Worm (Caenorhabditis elegans) whole organism, mixed stage, embryonic: ENCODE results near the gene irld-45.

Experiments
- M03D4.4 ChIP-seq: sonication (generic microtip); optimal IDR thresholded peaks from 2 replicates; lab custom pipeline; 2017; ENCODE audit warnings: mild to moderate bottlenecking, missing genetic modification characterization, missing compliant biosample characterization
- bed-3 ChIP-seq: fragments of 200-800 bp; sonication (Bioruptor generic); optimal IDR thresholded peaks from 3 replicates; lab custom pipeline; 2018; ENCODE audit warnings: mild to moderate bottlenecking, missing genetic modification characterization, moderate library complexity, missing compliant biosample characterization
- ceh-39 ChIP-seq: fragments of 150-350 bp; optimal IDR thresholded peaks from 2 replicates; lab custom pipeline; 2014; ENCODE audit warnings: missing biosample characterization, missing genetic modification characterization
- ceh-43 ChIP-seq: fragments of 200-800 bp; sonication (Bioruptor generic); optimal IDR thresholded peaks from 2 replicates; lab custom pipeline; 2018; ENCODE audit warnings: mild to moderate bottlenecking, missing genetic modification characterization, moderate library complexity, missing compliant biosample characterization
- ceh-83 ChIP-seq: fragments of 200-800 bp; sonication (Bioruptor generic); optimal IDR thresholded peaks from 2 replicates; lab custom pipeline; 2018; ENCODE audit warnings: mild to moderate bottlenecking, missing genetic modification characterization, missing compliant biosample characterization
- ces-1 ChIP-seq: fragments of 150-350 bp; optimal IDR thresholded peaks from 2 replicates; lab custom pipeline; 2014; ENCODE audit warnings: missing biosample characterization, missing genetic modification reagents, missing genetic modification characterization
- cnd-1 ChIP-seq: fragments of 200-800 bp; sonication (Bioruptor generic); optimal IDR thresholded peaks from 2 replicates; lab custom pipeline; 2018; ENCODE audit warnings: mild to moderate bottlenecking, missing genetic modification characterization, missing compliant biosample characterization
- drap-1 ChIP-seq: fragments of 200-800 bp; sonication (Bioruptor generic); optimal IDR thresholded peaks from 3 replicates; lab custom pipeline; 2018; ENCODE audit warnings: mild to moderate bottlenecking, missing genetic modification characterization, missing compliant biosample characterization
- elt-1 ChIP-seq: sonication (generic microtip); optimal IDR thresholded peaks from 2 replicates; lab custom pipeline; 2017; ENCODE audit warnings: missing genetic modification characterization, mild to moderate bottlenecking, missing compliant biosample characterization, antibody characterized with exemption, moderate library complexity, borderline replicate concordance; ENCODE audit not compliant: insufficient read depth
- elt-3 ChIP-seq: fragments of 150-350 bp; optimal IDR thresholded peaks from 2 replicates; lab custom pipeline; 2014; ENCODE audit warnings: missing biosample characterization, missing genetic modification characterization
- flh-1 ChIP-seq: fragments of 200-800 bp; sonication (Bioruptor generic); optimal IDR thresholded peaks from 2 replicates; lab custom pipeline; 2018; ENCODE audit warnings: mild to moderate bottlenecking, missing genetic modification characterization, moderate library complexity, missing compliant biosample characterization
- ham-2 ChIP-seq: fragments of 200-800 bp; sonication (Bioruptor generic); optimal IDR thresholded peaks from 2 replicates; lab custom pipeline; 2018; ENCODE audit warnings: mild to moderate bottlenecking, missing genetic modification characterization, missing compliant biosample characterization
- hlh-1 ChIP-seq: fragments of 150-350 bp; optimal IDR thresholded peaks from 2 replicates; lab custom pipeline; 2014; ENCODE audit warnings: missing biosample characterization, missing genetic modification reagents, missing genetic modification characterization
- lin-13 ChIP-seq: fragments of 150-350 bp; optimal IDR thresholded peaks from 2 replicates; lab custom pipeline; 2014; ENCODE audit warnings: missing biosample characterization, missing genetic modification characterization
- lin-32 ChIP-seq: fragments of 200-800 bp; sonication (Bioruptor generic); optimal IDR thresholded peaks from 2 replicates; lab custom pipeline; 2018; ENCODE audit warnings: mild to moderate bottlenecking, missing genetic modification characterization, missing compliant biosample characterization
- lsy-2 ChIP-seq: fragments of 150-350 bp; optimal IDR thresholded peaks from 2 replicates; lab custom pipeline; 2014; ENCODE audit warnings: missing biosample characterization, missing genetic modification characterization
- mab-5 ChIP-seq: fragments of 150-350 bp; optimal IDR thresholded peaks from 2 replicates; lab custom pipeline; 2014; ENCODE audit warnings: missing biosample characterization, missing genetic modification characterization
- mep-1 ChIP-seq: fragments of 150-350 bp; optimal IDR thresholded peaks from 2 replicates; lab custom pipeline; 2017; ENCODE audit warnings: missing biosample characterization, missing genetic modification reagents, missing genetic modification characterization, inconsistent platforms
- mls-2 ChIP-seq: sonication (generic microtip); optimal IDR thresholded peaks from 2 replicates; lab custom pipeline; 2016; ENCODE audit warnings: mild to moderate bottlenecking, missing genetic modification characterization, moderate library complexity, missing compliant biosample characterization
- nhr-12 ChIP-seq: fragments of 150-350 bp; optimal IDR thresholded peaks from 2 replicates; lab custom pipeline; 2014; ENCODE audit warnings: missing biosample characterization, missing genetic modification characterization
- nhr-2 ChIP-seq: fragments of 150-350 bp; optimal IDR thresholded peaks from 2 replicates; lab custom pipeline; 2014; ENCODE audit warnings: missing biosample characterization, missing genetic modification characterization
- nhr-237 ChIP-seq: fragments of 150-350 bp; optimal IDR thresholded peaks from 2 replicates; lab custom pipeline; 2014; ENCODE audit warnings: missing biosample characterization, missing genetic modification characterization
- nhr-28 ChIP-seq: fragments of 150-350 bp; optimal IDR thresholded peaks from 2 replicates; lab custom pipeline; 2014; ENCODE audit warnings: missing biosample characterization, missing genetic modification characterization
- pha-4 ChIP-seq: fragments of 150-350 bp; optimal IDR thresholded peaks from 2 replicates; lab custom pipeline; 2018; ENCODE audit warnings: missing biosample characterization, missing genetic modification reagents, missing genetic modification characterization
- sem-2 ChIP-seq: fragments of 200-800 bp; sonication (Bioruptor generic); optimal IDR thresholded peaks from 2 replicates; lab custom pipeline; 2018; ENCODE audit warnings: mild to moderate bottlenecking, missing genetic modification characterization, missing compliant biosample characterization
- snpc-4 ChIP-seq: fragments of 150-350 bp; optimal IDR thresholded peaks from 2 replicates; lab custom pipeline; 2014; ENCODE audit warnings: missing biosample characterization, missing genetic modification characterization
- sptf-1 ChIP-seq: sonication (generic microtip); optimal IDR thresholded peaks from 2 replicates; lab custom pipeline; 2017; ENCODE audit warnings: mild to moderate bottlenecking, missing genetic modification characterization, moderate library complexity, missing compliant biosample characterization
- tbx-8 ChIP-seq: fragments of 200-800 bp; sonication (Bioruptor generic); optimal IDR thresholded peaks from 2 replicates; lab custom pipeline; 2018; ENCODE audit warnings: mild to moderate bottlenecking, missing genetic modification characterization, moderate library complexity, missing compliant biosample characterization
- unc-120 ChIP-seq: sonication (generic microtip); optimal IDR thresholded peaks from 2 replicates; lab custom pipeline; 2017; ENCODE audit warnings: missing genetic modification characterization, missing compliant biosample characterization; ENCODE audit not compliant: poor library complexity, severe bottlenecking
- unc-39 ChIP-seq: fragments of 150-350 bp; optimal IDR thresholded peaks from 2 replicates; lab custom pipeline; 2014; ENCODE audit warnings: missing biosample characterization, missing genetic modification characterization
- unc-62 ChIP-seq: fragments of 150-350 bp; optimal IDR thresholded peaks from 2 replicates; lab custom pipeline; 2014; ENCODE audit warnings: missing biosample characterization, missing genetic modification reagents, missing genetic modification characterization
- zip-8 ChIP-seq: fragments of 150-350 bp; optimal IDR thresholded peaks from 2 replicates; lab custom pipeline; 2014; ENCODE audit warnings: missing biosample characterization, missing genetic modification characterization
- ztf-11 ChIP-seq: fragments of 150-350 bp; optimal IDR thresholded peaks from 2 replicates; lab custom pipeline; 2014; ENCODE audit warnings: missing biosample characterization, missing genetic modification characterization

The irld-45 gene

DNA sequence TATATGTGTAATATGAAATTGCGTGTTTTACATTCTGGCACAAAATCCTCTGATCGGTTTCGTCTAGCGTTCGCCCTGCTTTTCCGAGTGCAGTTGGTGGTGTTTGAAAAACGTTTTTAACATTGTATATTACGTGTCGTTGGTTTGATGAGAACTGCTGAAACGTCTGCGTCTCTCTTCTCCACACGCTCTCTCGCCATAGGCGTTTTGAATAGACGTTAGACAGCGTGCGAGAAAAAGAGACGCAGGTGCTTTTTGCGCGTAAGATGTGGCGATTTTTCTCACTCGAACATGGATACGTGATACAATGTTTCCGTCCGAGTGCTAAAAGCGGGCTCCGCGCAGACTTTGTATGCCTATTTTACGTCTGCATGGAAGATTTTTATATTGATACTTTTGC, 27.6 kb upstream of the irld-45 start:
- no peak for TF ChIP-seq lin-13
- no peak for TF ChIP-seq ces-1 (GFP tag; lab: Kevin White, UChicago)
- no peak for TF ChIP-seq snpc-4 (tag; lab: Kevin White, UChicago)
- TF ChIP-seq mep-1 (tag; lab: Kevin White, UChicago) = no peak
- TF ChIP-seq lin-32 (GFP tag; lab: Kevin White, UChicago) = no peak
- TF ChIP-seq bed-3 = no peak
- no peak for TF ChIP-seq lsy-2 (tag; lab: Kevin White, UChicago)
- no peak for TF ChIP-seq mls-2
- TF ChIP-seq ztf-11 = no peak
- TF ChIP-seq cnd-1 (tag; lab: Kevin White, UChicago) = no peak

ce11 chrV:1621494-1621893, 26.6 kb upstream of the irld-45 start, which contains the start of gene nhr-117:
nhr-117 (minus strand) TSS chrV:1621520.
- TF ChIP-seq drap-1 (GFP tag; lab: Kevin White, UChicago) (no peak), elt-1 (no peak), ceh-83 (GFP tag; lab: Kevin White, UChicago) (no peak), unc-120 (tag; lab: Kevin White, UChicago) (no peak), unc-39 (no peak), pha-4 (no peak), mab-5 (tag; lab: Kevin White, UChicago) (no peak), nhr-2 (no peak)
- TF ChIP-seq, all 35 proteins: peak for 0

ce11 chrV:1623429-1623828, 24.7 kb upstream of the irld-45 start:
- TF ChIP-seq nhr-28 = no peak
- TF ChIP-seq ces-1 (GFP tag; lab: Kevin White, UChicago) = no peak
- no peak for TF ChIP-seq mep-1 (tag; lab: Kevin White, UChicago)
- TF ChIP-seq ceh-83 (GFP tag; lab: Kevin White, UChicago) = no peak
- TF ChIP-seq hlh-1 (tag; lab: Kevin White, UChicago) = no peak
- TF ChIP-seq zip-8 = no peak
- TF ChIP-seq ham-2 (GFP tag; lab: Kevin White, UChicago) = no peak
- TF ChIP-seq flh-1 (GFP tag; lab: Kevin White, UChicago) = no peak
- no peak for TF ChIP-seq sptf-1 (tag; lab: Kevin White, UChicago)
- no peak for TF ChIP-seq mls-2
- TF ChIP-seq ztf-11 = no peak
- TF ChIP-seq nhr-237 (tag; lab: Kevin White, UChicago) = no peak

DNA sequence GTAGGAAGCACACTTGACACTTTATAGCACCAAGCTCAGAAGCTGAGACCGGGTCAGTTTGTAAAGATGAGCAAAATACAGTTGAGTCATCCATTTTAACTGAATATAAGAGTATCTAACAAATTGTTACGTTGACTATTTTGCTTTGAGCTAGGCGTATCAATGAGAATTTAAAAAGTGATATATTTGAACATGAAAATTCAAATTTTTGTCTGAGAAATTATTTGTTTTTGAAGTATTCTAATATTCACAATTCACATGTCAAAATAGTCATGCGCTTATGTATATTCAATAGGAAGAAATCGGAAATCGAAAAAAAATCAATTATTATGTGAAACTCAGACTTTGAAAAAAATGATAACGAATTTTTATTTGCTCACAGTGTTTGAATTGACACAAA, 23.8 kb upstream of the irld-45 start, which contains the start of gene nhr-110:
Gene nhr-110 (minus strand): TSS at position 101 of the 400 bp plus-strand sequence.
- TF ChIP-seq sptf-1 (tag; lab: Kevin White, UChicago) (no peak), sem-2 (GFP tag; lab: Kevin White, UChicago) (no peak), pha-4 (no peak), nhr-237 (tag; lab: Kevin White, UChicago) (no peak), tbx-8 (GFP tag; lab: Kevin White, UChicago) (no peak), ceh-39 (no peak), elt-1 (no peak), lsy-2 (tag; lab: Kevin White, UChicago) (no peak), ceh-43 (GFP tag; lab: Kevin White, UChicago) (no peak), M03D4.4 (tag; lab: Kevin White, UChicago) (no peak), nhr-2 (no peak)

ce11 chrV:1626720-1627119, 21.4 kb upstream of the irld-45 start, which contains the start of gene nhr-237:
nhr-237 (minus strand) TSS chrV:1626820.
- no peak for TF ChIP-seq ham-2 (GFP tag; lab: Kevin White, UChicago)
- no peak for TF ChIP-seq nhr-12
- no peak for TF ChIP-seq tbx-8 (GFP tag; lab: Kevin White, UChicago)
- TF ChIP-seq unc-62 (GFP tag; lab: Kevin White, UChicago) = no peak
- no peak for TF ChIP-seq zip-8
- no peak for TF ChIP-seq M03D4.4 (tag; lab: Kevin White, UChicago)
- no peak for TF ChIP-seq mep-1 (tag; lab: Kevin White, UChicago)
- no peak for TF ChIP-seq snpc-4 (tag; lab: Kevin White, UChicago)
- no peak for TF ChIP-seq elt-3 (tag; lab: Kevin White, UChicago)
- TF ChIP-seq drap-1 (GFP tag; lab: Kevin White, UChicago) = no peak
- no peak for TF ChIP-seq lin-32 (GFP tag; lab: Kevin White, UChicago)
- no peak for TF ChIP-seq hlh-1 (tag; lab: Kevin White, UChicago)
- TF ChIP-seq sptf-1 (tag; lab: Kevin White, UChicago) = no peak
- no peak for TF ChIP-seq lsy-2 (tag; lab: Kevin White, UChicago)
- TF ChIP-seq flh-1 (GFP tag; lab: Kevin White, UChicago) = no peak
- no peak for TF ChIP-seq ceh-43 (GFP tag; lab: Kevin White, UChicago)
- no peak for TF ChIP-seq mab-5 (tag; lab: Kevin White, UChicago)
- no peak for TF ChIP-seq pha-4
- no peak for TF ChIP-seq ceh-39
- TF ChIP-seq, all 35 proteins: peak for 0
